Worm (Caenorhabditis elegans) whole organism, L2 larva: Measurements from ENCODE around the gene C11E4.8.

Experiments used
- ZK546.5 ChIP-seq: sonication (generic microtip); optimal IDR thresholded peaks from 2 replicates; lab custom pipeline; 2017; ENCODE audit warnings: missing biosample characterization, missing genetic modification characterization
- crh-2 ChIP-seq: sonication (generic microtip); optimal IDR thresholded peaks from 2 replicates; lab custom pipeline; 2017; ENCODE audit warnings: missing biosample characterization, missing genetic modification characterization
- egl-27 ChIP-seq: sonication (generic microtip); optimal IDR thresholded peaks from 3 replicates; lab custom pipeline; 2017; ENCODE audit warnings: missing biosample characterization, missing genetic modification reagents, missing genetic modification characterization
- elt-3 ChIP-seq: sonication (generic microtip); optimal IDR thresholded peaks from 2 replicates; lab custom pipeline; 2017; ENCODE audit warnings: missing biosample characterization, missing genetic modification characterization
- fos-1 ChIP-seq: fragments of 150-350 bp; optimal IDR thresholded peaks from 2 replicates; lab custom pipeline; 2014; ENCODE audit warnings: missing biosample characterization, missing genetic modification characterization
- lsy-2 ChIP-seq, 2 experiments: fragments of 150-350 bp in 1 of 2; sonication (generic microtip) in 1 of 2; optimal IDR thresholded peaks; 2 replicates each; lab custom pipeline; 2014 to 2017; ENCODE audit warnings: missing biosample characterization in 2 of 2, missing genetic modification characterization in 2 of 2
- nhr-11 ChIP-seq: fragments of 150-350 bp; optimal IDR thresholded peaks from 2 replicates; lab custom pipeline; 2014; ENCODE audit warnings: missing biosample characterization, missing genetic modification characterization
- nhr-12 ChIP-seq: fragments of 150-350 bp; optimal IDR thresholded peaks from 2 replicates; lab custom pipeline; 2014; ENCODE audit warnings: missing biosample characterization, missing genetic modification characterization
- nhr-237 ChIP-seq: fragments of 150-350 bp; optimal IDR thresholded peaks from 2 replicates; lab custom pipeline; 2014; ENCODE audit warnings: missing biosample characterization, missing genetic modification characterization
- nhr-77 ChIP-seq: fragments of 150-350 bp; optimal IDR thresholded peaks from 2 replicates; lab custom pipeline; 2014; ENCODE audit warnings: missing biosample characterization, missing genetic modification characterization
- unc-62 ChIP-seq: fragments of 150-350 bp; optimal IDR thresholded peaks from 2 replicates; lab custom pipeline; 2014; ENCODE audit warnings: missing biosample characterization, missing genetic modification reagents, missing genetic modification characterization

DNA sequence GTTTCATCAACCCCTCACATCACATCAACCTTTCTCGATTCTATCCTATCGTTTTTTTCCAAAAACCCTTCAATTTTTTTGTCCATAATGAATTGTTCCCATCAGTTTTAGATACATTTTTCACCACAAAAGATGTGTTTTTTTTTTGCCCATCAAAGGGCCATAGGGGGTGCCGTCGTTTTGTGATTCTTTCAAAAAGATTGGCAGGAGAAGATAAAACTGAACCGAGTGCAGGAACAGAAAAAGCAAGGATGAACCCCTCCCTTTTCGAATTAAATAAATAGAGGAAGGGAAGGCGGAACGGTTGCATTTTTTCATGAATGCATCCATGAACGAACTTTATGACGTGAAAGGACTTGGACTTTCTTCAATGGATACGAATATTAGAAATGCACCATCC is 3.3 kb upstream of the C11E4.8 start, which contains the start of gene C11E4.7:
- TF ChIP-seq nhr-237 (tag; lab: Kevin White, UChicago) (no peak), nhr-12 (tag; lab: Kevin White, UChicago) (no peak), fos-1 (tag; lab: Kevin White, UChicago) (no peak), elt-3 (tag; lab: Kevin White, UChicago) (no peak), lsy-2 (tag; optimal IDR thresholded peaks at IDR 0.05; lab: Kevin White, UChicago) (no peak), egl-27 (tag; lab: Kevin White, UChicago) (no peak), unc-62 (GFP tag; lab: Kevin White, UChicago) (no peak), ZK546.5 (tag; lab: Kevin White, UChicago) (no peak), crh-2 (no peak), nhr-77 (tag; lab: Kevin White, UChicago) (no peak), nhr-11 (no peak)
